Worm (Caenorhabditis elegans) whole organism, late embryonic: ENCODE data around the gene C17H11.1.

Experiments
- K09A11.1 ChIP-seq: sonication (generic microtip); optimal IDR thresholded peaks from 2 replicates; lab custom pipeline; 2017; ENCODE audit warnings: antibody characterized with exemption, mild to moderate bottlenecking, missing genetic modification characterization, missing compliant biosample characterization; ENCODE audit not compliant: insufficient read depth
- ahr-1 ChIP-seq: sonication (generic microtip); optimal IDR thresholded peaks from 2 replicates; lab custom pipeline; 2016; ENCODE audit warnings: missing genetic modification characterization, missing compliant biosample characterization
- ceh-48 ChIP-seq: sonication (generic microtip); optimal IDR thresholded peaks from 2 replicates; lab custom pipeline; 2016; ENCODE audit warnings: missing genetic modification characterization, inconsistent platforms, missing compliant biosample characterization
- dmd-4 ChIP-seq: sonication (generic microtip); optimal IDR thresholded peaks from 2 replicates; lab custom pipeline; 2016; ENCODE audit warnings: borderline replicate concordance, missing genetic modification characterization, missing compliant biosample characterization
- dve-1 ChIP-seq: sonication (generic microtip); optimal IDR thresholded peaks from 2 replicates; lab custom pipeline; 2017; ENCODE audit warnings: antibody characterized with exemption, mild to moderate bottlenecking, missing genetic modification characterization, missing compliant biosample characterization
- mec-3 ChIP-seq: sonication (generic microtip); optimal IDR thresholded peaks from 2 replicates; lab custom pipeline; 2016; ENCODE audit warnings: borderline replicate concordance, missing genetic modification characterization, missing compliant biosample characterization
- pha-4 ChIP-seq: fragments of 150-350 bp; optimal IDR thresholded peaks from 2 replicates; lab custom pipeline; 2018; ENCODE audit warnings: missing biosample characterization, missing genetic modification reagents, missing genetic modification characterization
- pros-1 ChIP-seq: fragments of 150-350 bp; optimal IDR thresholded peaks from 2 replicates; lab custom pipeline; 2014; ENCODE audit warnings: missing biosample characterization, missing genetic modification reagents, missing genetic modification characterization
- sox-4 ChIP-seq: sonication (generic microtip); optimal IDR thresholded peaks from 2 replicates; lab custom pipeline; 2017; ENCODE audit warnings: mild to moderate bottlenecking, missing genetic modification characterization, inconsistent platforms, missing compliant biosample characterization
- syd-9 ChIP-seq: sonication (generic microtip); optimal IDR thresholded peaks from 2 replicates; lab custom pipeline; 2016; ENCODE audit warnings: mild to moderate bottlenecking, missing genetic modification characterization, moderate library complexity, missing compliant biosample characterization

- TF ChIP-seq ceh-48 (tag; lab: Kevin White, UChicago) (no peak), ahr-1 (no peak), dmd-4 (no peak), syd-9 (tag; lab: Kevin White, UChicago) (no peak), pha-4 (tag; lab: Kevin White, UChicago) (no peak), sox-4 (tag; lab: Kevin White, UChicago) (no peak), mec-3 (tag; lab: Kevin White, UChicago) (no peak), K09A11.1 (tag; lab: Kevin White, UChicago) (no peak), pros-1 (tag; lab: Kevin White, UChicago) (no peak), dve-1 (tag; lab: Kevin White, UChicago) (no peak)
Observed at ce11 chrX:8160016-8160415, 13.7 kb upstream of the C17H11.1 start.
